Worm (Caenorhabditis elegans) whole organism, young adult: ENCODE data around the gene T28A8.2.

Experiments used
- B0019.2 ChIP-seq: fragments of 200-800 bp; sonication (Bioruptor generic); conservative IDR thresholded peaks from 2 replicates; pipeline ENCODE4 v1.3.6; 2022; ENCODE audit warnings: missing genetic modification reagents, missing genetic modification characterization, missing compliant biosample characterization
- B0035.1 ChIP-seq: sonication (generic microtip); optimal IDR thresholded peaks from 2 replicates; lab custom pipeline; 2016; ENCODE audit warnings: missing genetic modification characterization, mild to moderate bottlenecking, missing compliant biosample characterization, missing genotype, missing genetic modification reagents
- B0261.1 ChIP-seq: sonication (generic microtip); optimal IDR thresholded peaks from 2 replicates; lab custom pipeline; 2016; ENCODE audit warnings: mild to moderate bottlenecking, missing genetic modification characterization, moderate library complexity, missing compliant biosample characterization
- B0336.3 ChIP-seq: fragments of 200-800 bp; sonication (Bioruptor generic); IDR thresholded peaks from 2 replicates; pipeline ENCODE4 v1.3.6; 2022; ENCODE audit warnings: missing genetic modification characterization, missing compliant biosample characterization
- C17E4.6 ChIP-seq: fragments of 200-800 bp; sonication (Bioruptor generic); IDR thresholded peaks from 2 replicates; pipeline ENCODE4 v1.3.6; 2022; ENCODE audit warnings: missing genetic modification reagents, missing genetic modification characterization, missing compliant biosample characterization
- F33H1.4 ChIP-seq: fragments of 200-800 bp; sonication (Bioruptor generic); IDR thresholded peaks from 2 replicates; pipeline ENCODE4 v1.3.6; 2022; ENCODE audit warnings: missing genetic modification reagents, missing genetic modification characterization, missing compliant biosample characterization
- F55B11.4 ChIP-seq: sonication (generic microtip); optimal IDR thresholded peaks from 2 replicates; lab custom pipeline; 2016; ENCODE audit warnings: missing compliant biosample characterization, missing genetic modification characterization, borderline replicate concordance; ENCODE audit not compliant: insufficient read depth
- K11D2.4 ChIP-seq: fragments of 200-800 bp; sonication (Bioruptor generic); IDR thresholded peaks from 2 replicates; pipeline ENCODE4 v1.3.6; 2022; ENCODE audit warnings: missing genetic modification reagents, missing genetic modification characterization, missing compliant biosample characterization
- Y79H2A.3 ChIP-seq: fragments of 200-800 bp; sonication (Bioruptor generic); conservative IDR thresholded peaks from 2 replicates; pipeline ENCODE4 v1.3.6; 2022; ENCODE audit warnings: missing genetic modification reagents, missing genetic modification characterization, missing compliant biosample characterization
- ama-1 ChIP-seq, 3 experiments: fragments of 150-350 bp in 1 of 3; sonication (generic microtip) in 2 of 3; optimal IDR thresholded peaks; 2 replicates each; lab custom pipeline; 2014 to 2018; ENCODE audit warnings: missing biosample characterization in 2 of 3, missing genetic modification characterization in 2 of 3, missing genetic modification reagents in 2 of 3
- aptf-3 ChIP-seq: fragments of 200-800 bp; sonication (Bioruptor generic); IDR thresholded peaks from 2 replicates; pipeline ENCODE4 v1.3.6; 2022; ENCODE audit warnings: missing genetic modification characterization, missing compliant biosample characterization
- athp-1 ChIP-seq: sonication (generic microtip); optimal IDR thresholded peaks from 2 replicates; lab custom pipeline; 2017; ENCODE audit warnings: mild to moderate bottlenecking, missing genetic modification characterization, missing compliant biosample characterization
- attf-5 ChIP-seq: fragments of 200-800 bp; sonication (Bioruptor generic); optimal IDR thresholded peaks from 2 replicates; lab custom pipeline; 2018; ENCODE audit warnings: mild to moderate bottlenecking, missing genetic modification characterization, missing compliant biosample characterization
- cebp-1 ChIP-seq, 2 experiments: fragments of 200-800 bp in 1 of 2; sonication (Bioruptor generic) in 1 of 2; sonication (generic microtip) in 1 of 2; IDR thresholded peaks in 1 of 2; optimal IDR thresholded peaks in 1 of 2; 2 replicates each; pipeline versions ENCODE4 v1.3.6 to Lab custom; 2017 to 2022; ENCODE audit warnings: missing compliant biosample characterization in 2 of 2, missing genetic modification characterization in 2 of 2, mild to moderate bottlenecking in 1 of 2, missing genetic modification reagents in 1 of 2, moderate library complexity in 1 of 2
- ceh-100 ChIP-seq: fragments of 200-800 bp; sonication (Bioruptor generic); IDR thresholded peaks from 2 replicates; pipeline ENCODE4 v1.3.6; 2022; ENCODE audit warnings: missing genetic modification reagents, missing genetic modification characterization, missing compliant biosample characterization
- dox-1 ChIP-seq: fragments of 200-800 bp; sonication (Bioruptor generic); IDR thresholded peaks from 2 replicates; pipeline ENCODE4 v1.3.6; 2022; ENCODE audit warnings: missing genetic modification reagents, missing genetic modification characterization, missing compliant biosample characterization
- efl-1 ChIP-seq: fragments of 150-350 bp; optimal IDR thresholded peaks from 2 replicates; lab custom pipeline; 2014; ENCODE audit warnings: missing biosample characterization, missing genetic modification reagents, missing genetic modification characterization
- ekl-4 ChIP-seq: fragments of 200-800 bp; sonication (Bioruptor generic); IDR thresholded peaks from 2 replicates; pipeline ENCODE4 v1.3.6; 2022; ENCODE audit warnings: missing genetic modification reagents, missing genetic modification characterization, missing compliant biosample characterization
- gei-17 ChIP-seq: fragments of 200-800 bp; sonication (Bioruptor generic); optimal IDR thresholded peaks from 2 replicates; lab custom pipeline; 2018; ENCODE audit warnings: mild to moderate bottlenecking, missing genetic modification characterization, missing compliant biosample characterization
- him-1 ChIP-seq: sonication (generic microtip); optimal IDR thresholded peaks from 2 replicates; lab custom pipeline; 2016; ENCODE audit warnings: missing genotype, missing genetic modification reagents, missing genetic modification characterization, missing compliant biosample characterization
- hlh-12 ChIP-seq: sonication (generic microtip); optimal IDR thresholded peaks from 2 replicates; lab custom pipeline; 2016; ENCODE audit warnings: missing genetic modification characterization, missing compliant biosample characterization
- hsf-1 ChIP-seq: fragments of 200-800 bp; sonication (Bioruptor generic); IDR thresholded peaks from 2 replicates; pipeline ENCODE4 v1.3.6; 2022; ENCODE audit warnings: missing genetic modification reagents, missing genetic modification characterization, missing compliant biosample characterization
- let-607 ChIP-seq, 2 experiments: fragments of 200-800 bp in 1 of 2; sonication (Bioruptor generic) in 1 of 2; sonication (generic microtip) in 1 of 2; optimal IDR thresholded peaks; 2 replicates each; lab custom pipeline; 2016 to 2018; ENCODE audit warnings: mild to moderate bottlenecking in 2 of 2, missing compliant biosample characterization in 2 of 2, missing genetic modification characterization in 2 of 2, moderate library complexity in 2 of 2, missing genotype in 1 of 2
- lin-54 ChIP-seq: fragments of 200-800 bp; sonication (Bioruptor generic); optimal IDR thresholded peaks from 2 replicates; lab custom pipeline; 2018; ENCODE audit warnings: mild to moderate bottlenecking, missing genetic modification characterization, missing compliant biosample characterization
- lir-1 ChIP-seq: fragments of 200-800 bp; sonication (Bioruptor generic); conservative IDR thresholded peaks from 2 replicates; pipeline ENCODE4 v1.3.6; 2022; ENCODE audit warnings: missing genetic modification reagents, missing genetic modification characterization, missing compliant biosample characterization
- lsl-1 ChIP-seq: fragments of 200-800 bp; sonication (Bioruptor generic); optimal IDR thresholded peaks from 2 replicates; lab custom pipeline; 2018; ENCODE audit warnings: mild to moderate bottlenecking, missing genetic modification characterization, moderate library complexity, missing compliant biosample characterization
- lsy-27 ChIP-seq: sonication (generic microtip); optimal IDR thresholded peaks from 2 replicates; lab custom pipeline; 2017; ENCODE audit warnings: missing genetic modification characterization, mild to moderate bottlenecking, missing compliant biosample characterization, antibody characterized with exemption, missing genotype, borderline replicate concordance; ENCODE audit not compliant: insufficient read depth
- madf-10 ChIP-seq: sonication (generic microtip); optimal IDR thresholded peaks from 2 replicates; lab custom pipeline; 2016; ENCODE audit warnings: mild to moderate bottlenecking, missing genetic modification characterization, missing compliant biosample characterization
- madf-3 ChIP-seq: fragments of 200-800 bp; sonication (Bioruptor generic); IDR thresholded peaks from 2 replicates; pipeline ENCODE4 v1.3.6; 2022; ENCODE audit warnings: missing genetic modification reagents, missing genetic modification characterization, missing compliant biosample characterization
- madf-6 ChIP-seq: fragments of 200-800 bp; sonication (Bioruptor generic); IDR thresholded peaks from 2 replicates; pipeline ENCODE4 v1.3.6; 2022; ENCODE audit warnings: missing genetic modification reagents, missing genetic modification characterization, missing compliant biosample characterization
- mel-28 ChIP-seq: sonication (generic microtip); optimal IDR thresholded peaks from 2 replicates; lab custom pipeline; 2016; ENCODE audit warnings: borderline replicate concordance, mild to moderate bottlenecking, missing genetic modification characterization, missing compliant biosample characterization
- mes-4 ChIP-seq: sonication (generic microtip); optimal IDR thresholded peaks from 2 replicates; lab custom pipeline; 2016; ENCODE audit warnings: missing genotype, missing genetic modification characterization, missing compliant biosample characterization
- nfyb-1 ChIP-seq: fragments of 200-800 bp; sonication (Bioruptor generic); IDR thresholded peaks from 2 replicates; pipeline ENCODE4 v1.3.6; 2022; ENCODE audit warnings: missing genetic modification reagents, missing genetic modification characterization, missing compliant biosample characterization
- nhr-80 ChIP-seq: sonication (generic microtip); optimal IDR thresholded peaks from 2 replicates; lab custom pipeline; 2016; ENCODE audit warnings: missing genetic modification characterization, missing compliant biosample characterization
- pbrm-1 ChIP-seq: fragments of 200-800 bp; sonication (Bioruptor generic); IDR thresholded peaks from 2 replicates; pipeline ENCODE4 v1.3.6; 2022; ENCODE audit warnings: missing genetic modification reagents, missing genetic modification characterization, missing compliant biosample characterization
- rpc-1 ChIP-seq, 2 experiments: fragments of 150-350 bp in 1 of 2; sonication (generic microtip) in 1 of 2; optimal IDR thresholded peaks; 2 replicates each; lab custom pipeline; 2014 to 2018; ENCODE audit warnings: missing biosample characterization in 1 of 2, missing genetic modification characterization in 1 of 2, missing genetic modification reagents in 1 of 2, missing genotype in 1 of 2
- sea-2 ChIP-seq: fragments of 200-800 bp; sonication (Bioruptor generic); IDR thresholded peaks from 2 replicates; pipeline ENCODE4 v1.3.6; 2022; ENCODE audit warnings: missing genetic modification characterization, missing compliant biosample characterization
- snpc-3.4 ChIP-seq: sonication (generic microtip); optimal IDR thresholded peaks from 2 replicates; lab custom pipeline; 2017; ENCODE audit warnings: missing genetic modification characterization, mild to moderate bottlenecking, missing compliant biosample characterization, antibody characterized with exemption, moderate library complexity, missing genotype, missing genetic modification reagents
- somi-1 ChIP-seq: fragments of 200-800 bp; sonication (Bioruptor generic); optimal IDR thresholded peaks from 2 replicates; lab custom pipeline; 2018; ENCODE audit warnings: mild to moderate bottlenecking, missing genetic modification characterization, missing compliant biosample characterization
- tbp1 ChIP-seq: fragments of 200-800 bp; sonication (Bioruptor generic); optimal IDR thresholded peaks from 2 replicates; lab custom pipeline; 2018; ENCODE audit warnings: mild to moderate bottlenecking, missing genetic modification characterization, missing compliant biosample characterization
- ztf-18 ChIP-seq: sonication (generic microtip); optimal IDR thresholded peaks from 2 replicates; lab custom pipeline; 2016; ENCODE audit warnings: missing genotype, mild to moderate bottlenecking, missing genetic modification characterization, missing compliant biosample characterization
- ztf-25 ChIP-seq: fragments of 200-800 bp; sonication (Bioruptor generic); IDR thresholded peaks from 2 replicates; pipeline ENCODE4 v1.3.6; 2022; ENCODE audit warnings: missing genetic modification reagents, missing genetic modification characterization, missing compliant biosample characterization
- ztf-28 ChIP-seq: fragments of 200-800 bp; sonication (Bioruptor generic); IDR thresholded peaks from 2 replicates; pipeline ENCODE4 v1.3.6; 2022; ENCODE audit warnings: missing genetic modification reagents, missing genetic modification characterization, missing compliant biosample characterization
- ztf-6 ChIP-seq: fragments of 200-800 bp; sonication (Bioruptor generic); IDR thresholded peaks from 2 replicates; pipeline ENCODE4 v1.3.6; 2022; ENCODE audit warnings: missing genetic modification reagents, missing genetic modification characterization, missing compliant biosample characterization

T28A8.2 gene

DNA sequence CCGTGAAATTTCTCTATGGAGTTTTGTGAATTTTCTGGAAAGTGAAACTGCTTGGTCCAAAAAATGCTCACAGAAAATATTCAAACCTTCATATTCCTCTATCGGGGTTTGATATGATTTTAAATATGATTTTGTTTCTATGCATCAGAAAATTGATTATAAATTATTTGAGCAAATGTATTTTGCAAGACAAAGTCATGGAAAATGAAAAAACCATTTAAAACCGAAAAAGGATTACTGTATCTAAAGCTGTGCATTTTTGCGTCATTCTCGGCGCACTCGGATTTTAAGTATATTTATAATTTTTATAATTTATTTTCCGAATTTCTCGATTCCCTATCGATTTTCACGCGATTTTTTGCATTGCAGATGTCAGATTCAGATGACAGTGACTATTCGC lies 24.0 kb downstream of the T28A8.2 start, which contains the start of gene pssy-2:
Gene pssy-2 (plus strand): TSS at position 301 of the 400 bp plus-strand sequence.
- TF ChIP-seq athp-1 (tag; lab: Kevin White, UChicago) (no peak), aptf-3 (GFP tag; lab: Robert Waterston, UW) (no peak), ceh-100 (GFP tag; lab: Robert Waterston, UW) (no peak), nhr-80 (tag; lab: Kevin White, UChicago) (no peak), ztf-28 (GFP tag; lab: Robert Waterston, UW) (no peak), lsl-1 (GFP tag; lab: Kevin White, UChicago) (peak; percentile 14), B0019.2 (no peak)

DNA sequence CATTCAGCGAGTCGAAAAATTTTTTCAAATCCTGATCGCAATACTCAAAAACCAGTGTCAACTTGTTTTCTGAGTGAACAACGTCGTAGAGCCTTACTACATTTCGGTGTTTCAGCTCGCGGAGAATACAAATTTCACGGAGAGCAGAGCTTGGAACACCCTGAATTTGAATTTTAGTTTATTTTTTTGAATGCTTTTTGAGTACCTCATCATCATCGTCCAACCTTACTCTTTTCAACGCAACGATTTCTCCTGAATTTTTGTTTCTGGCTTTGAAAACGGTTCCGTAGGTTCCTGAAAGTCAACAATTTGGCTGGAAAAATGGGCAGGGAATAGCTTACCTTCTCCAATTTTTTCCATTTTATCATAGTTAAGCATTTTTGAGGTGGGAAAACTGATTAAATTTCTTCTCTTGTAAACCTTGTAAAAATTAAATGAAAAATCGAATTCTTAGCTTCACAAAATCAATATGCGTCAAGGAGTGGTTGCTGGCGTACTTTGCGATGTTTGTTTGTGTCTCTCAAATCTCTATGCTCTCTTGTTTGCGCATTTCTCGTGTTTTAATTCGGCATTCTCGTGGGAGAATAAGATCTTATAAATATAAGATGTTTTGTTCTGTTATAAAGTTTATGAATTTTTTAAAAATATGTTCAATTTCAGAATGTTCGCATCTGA lies 29.4 kb downstream of the T28A8.2 start, which contains the start of gene cdk-5:
Gene cdk-5 (minus strand): TSS at position 425 of the 675 bp plus-strand sequence.
- 0 out of 2 replicates have a peak, but pooled peaks have one; percentile 31 for TF ChIP-seq dox-1 (GFP tag; lab: Robert Waterston, UW)
- peak; percentile 77; the same call in 1 of the 2 replicates for TF ChIP-seq pbrm-1 (GFP tag; lab: Robert Waterston, UW)
- no peak for TF ChIP-seq him-1 (tag; lab: Kevin White, UChicago)
- TF ChIP-seq attf-5: peak; percentile 18
- TF ChIP-seq gei-17 (GFP tag; lab: Kevin White, UChicago): peak; percentile 30
- no peak for TF ChIP-seq hlh-12 (tag; lab: Kevin White, UChicago)
- TF ChIP-seq madf-3: no peak
- no peak for TF ChIP-seq F55B11.4
- no peak for TF ChIP-seq Y79H2A.3
- TF ChIP-seq B0261.1 (tag; lab: Kevin White, UChicago): no peak
- no peak for TF ChIP-seq cebp-1 (GFP tag; IDR thresholded peaks at IDR 0.05; lab: Robert Waterston, UW)
- TF ChIP-seq cebp-1 (tag; optimal IDR thresholded peaks at IDR 0.05; lab: Kevin White, UChicago): peak; percentile 68
- TF ChIP-seq ekl-4 (GFP tag; lab: Robert Waterston, UW): peak; percentile 86
- TF ChIP-seq madf-10 (tag; lab: Kevin White, UChicago): peak; percentile 15
- TF ChIP-seq efl-1 (GFP tag; lab: Kevin White, UChicago): peak; percentile 4
- TF ChIP-seq sea-2: no peak
- TF ChIP-seq B0336.3: peak; percentile 51; the same call in 1 of the 2 replicates
- TF ChIP-seq ztf-28 (GFP tag; lab: Robert Waterston, UW): no peak
- peak; percentile 96 for TF ChIP-seq ztf-18 (tag; lab: Kevin White, UChicago)
- no peak for TF ChIP-seq athp-1 (tag; lab: Kevin White, UChicago)
- no peak for TF ChIP-seq ama-1 (optimal IDR thresholded peaks at IDR 0.05; lab: Kevin White, UChicago)
- TF ChIP-seq ama-1 (GFP tag; optimal IDR thresholded peaks at IDR 0.05; lab: Kevin White, UChicago): no peak
- TF ChIP-seq mes-4 (tag; lab: Kevin White, UChicago): no peak
- no peak for TF ChIP-seq lir-1 (GFP tag; lab: Robert Waterston, UW)
- no peak for TF ChIP-seq mel-28 (tag; lab: Kevin White, UChicago)
- no peak for TF ChIP-seq ztf-6 (GFP tag; lab: Robert Waterston, UW)
- peak; percentile 76 for TF ChIP-seq hsf-1 (GFP tag; lab: Robert Waterston, UW)
- no peak for TF ChIP-seq C17E4.6 (GFP tag; lab: Robert Waterston, UW)
- peak; percentile 84 for TF ChIP-seq lin-54 (GFP tag; lab: Kevin White, UChicago)
- TF ChIP-seq madf-6 (GFP tag; lab: Robert Waterston, UW): peak; percentile 66
- peak in 1 of 2 experiments; percentile 46 for TF ChIP-seq let-607 (tag; optimal IDR thresholded peaks at IDR 0.05; lab: Kevin White, UChicago)
- TF ChIP-seq rpc-1 (optimal IDR thresholded peaks at IDR 0.05; lab: Kevin White, UChicago): no peak
- TF ChIP-seq rpc-1 (tag; optimal IDR thresholded peaks at IDR 0.05; lab: Kevin White, UChicago): no peak
- TF ChIP-seq snpc-3.4 (tag; lab: Kevin White, UChicago): peak; percentile 72
- TF ChIP-seq lsy-27: no peak
- no peak for TF ChIP-seq ztf-25 (GFP tag; lab: Robert Waterston, UW)
- peak; percentile 69 for TF ChIP-seq K11D2.4 (GFP tag; lab: Robert Waterston, UW)
- TF ChIP-seq F33H1.4 (GFP tag; lab: Robert Waterston, UW): peak; percentile 75
- peak; percentile 51 for TF ChIP-seq tbp1 (GFP tag; lab: Kevin White, UChicago)
- TF ChIP-seq somi-1 (GFP tag; lab: Kevin White, UChicago): no peak
- no peak for TF ChIP-seq B0035.1
- peak; percentile 81 for TF ChIP-seq nfyb-1 (GFP tag; lab: Robert Waterston, UW)
